Worm (Caenorhabditis elegans): Measurements from ENCODE around the gene hrde-1.

The hrde-1 gene

ce11 chrIII:4170903-4171377, 5.0 kb downstream of the hrde-1 start, which contains the start of the genes rnf-121 and C16C10.4 (continued):
- TF ChIP-seq set-16 (GFP tag; IDR thresholded peaks at IDR 0.05): no peak
- TF ChIP-seq daf-16 (GFP tag; optimal IDR thresholded peaks at IDR 0.05): peak in 1 of 2 experiments; percentile 70
- TF ChIP-seq daf-16 (tag; optimal IDR thresholded peaks at IDR 0.05): no peak
- no peak for TF ChIP-seq ztf-11 (tag; optimal IDR thresholded peaks at IDR 0.05)
- TF ChIP-seq rbr-2 (tag; optimal IDR thresholded peaks at IDR 0.05): peak; percentile 54
- TF ChIP-seq ces-1 (GFP tag; optimal IDR thresholded peaks at IDR 0.05): no peak
- TF ChIP-seq lim-7 (GFP tag; IDR thresholded peaks at IDR 0.05): peak; percentile 58; the same call in 1 of the 2 replicates
- peak; percentile 81 for TF ChIP-seq arid-1 (GFP tag; conservative IDR thresholded peaks at IDR 0.05)
- no peak for TF ChIP-seq zag-1 (tag; optimal IDR thresholded peaks at IDR 0.05)
- no peak for TF ChIP-seq unc-39 (tag; optimal IDR thresholded peaks at IDR 0.05)
- no peak for TF ChIP-seq dmd-8 (GFP tag; IDR thresholded peaks at IDR 0.05)
- TF ChIP-seq ztf-7 (tag; optimal IDR thresholded peaks at IDR 0.05): peak; percentile 50
- TF ChIP-seq nhr-28 (tag; optimal IDR thresholded peaks at IDR 0.05): no peak
- no peak for TF ChIP-seq tag-97 (GFP tag; IDR thresholded peaks at IDR 0.05)
- TF ChIP-seq lin-38 (GFP tag; IDR thresholded peaks at IDR 0.05): peak; percentile 74
- no peak for TF ChIP-seq R02D3.7 (tag; optimal IDR thresholded peaks at IDR 0.05)
- peak; percentile 23 for TF ChIP-seq zip-2 (tag; optimal IDR thresholded peaks at IDR 0.05)

ce11 chrIII:4168665-4169064, 7.3 kb downstream of the hrde-1 start, which contains the start of gene ccdc-55:
Gene ccdc-55 (minus strand): TSS chrIII:4168765.
- TF ChIP-seq daf-12 (tag; optimal IDR thresholded peaks at IDR 0.05): no peak

- TF ChIP-seq unc-130 (GFP tag; optimal IDR thresholded peaks at IDR 0.05) (no peak), lin-15B (tag; optimal IDR thresholded peaks at IDR 0.05) (no peak), ceh-62 (tag; optimal IDR thresholded peaks at IDR 0.05) (no peak), lin-39 (tag; optimal IDR thresholded peaks at IDR 0.05) (no peak), ceh-32 (tag; optimal IDR thresholded peaks at IDR 0.05; ENCODE audit: poor library complexity) (no peak), T20F7.1 (GFP tag; optimal IDR thresholded peaks at IDR 0.05) (no peak), Y5F2A.4 (GFP tag; optimal IDR thresholded peaks at IDR 0.05) (no peak), dve-1 (tag; optimal IDR thresholded peaks at IDR 0.05; ENCODE audit: insufficient read depth) (no peak), nhr-25 (tag; optimal IDR thresholded peaks at IDR 0.05; ENCODE audit: borderline replicate concordance, insufficient read depth) (no peak), nhr-10 (tag; optimal IDR thresholded peaks at IDR 0.05) (no peak), nhr-77 (tag; optimal IDR thresholded peaks at IDR 0.05) (no peak), zag-1 (tag; optimal IDR thresholded peaks at IDR 0.05) (no peak), saeg-2 (GFP tag; IDR thresholded peaks at IDR 0.05) (no peak), F44E2.7 (GFP tag; IDR thresholded peaks at IDR 0.05) (no peak), nhr-111 (GFP tag; optimal IDR thresholded peaks at IDR 0.05) (no peak), zip-11 (GFP tag; IDR thresholded peaks at IDR 0.05) (no peak), ceh-20 (GFP tag; IDR thresholded peaks at IDR 0.05) (no peak), pha-4 (GFP tag; IDR thresholded peaks at IDR 0.05) (no peak), pha-4 (tag; optimal IDR thresholded peaks at IDR 0.05) (no peak), lin-38 (GFP tag; IDR thresholded peaks at IDR 0.05) (no peak), nhr-11 (tag; optimal IDR thresholded peaks at IDR 0.05) (no peak)
Measured at ce11 chrIII:4166745-4167144, 9.2 kb downstream of the hrde-1 start, which contains the start of gene rnf-5. Gene rnf-5 (minus strand): TSS chrIII:4166845.

ce11 chrIII:4164071-4164470, 11.9 kb downstream of the hrde-1 start, which contains the start of gene C16C10.8:
Gene C16C10.8 (minus strand): TSS chrIII:4164171.
- no peak for TF ChIP-seq unc-62 (GFP tag; optimal IDR thresholded peaks at IDR 0.05 in 1 of 2)
- TF ChIP-seq unc-62 (tag; optimal IDR thresholded peaks at IDR 0.05): no peak
- TF ChIP-seq ceh-62 (tag; optimal IDR thresholded peaks at IDR 0.05): no peak
- TF ChIP-seq attf-4 (tag; optimal IDR thresholded peaks at IDR 0.05): no peak
